Worm (Caenorhabditis elegans) whole organism, young adult: Measurements from ENCODE around the gene str-177.

Experiments
- B0336.3 ChIP-seq: fragments of 200-800 bp; sonication (Bioruptor generic); IDR thresholded peaks from 2 replicates; pipeline ENCODE4 v1.3.6; 2022; ENCODE audit warnings: missing genetic modification characterization, missing compliant biosample characterization
- C17E4.6 ChIP-seq: fragments of 200-800 bp; sonication (Bioruptor generic); IDR thresholded peaks from 2 replicates; pipeline ENCODE4 v1.3.6; 2022; ENCODE audit warnings: missing genetic modification reagents, missing genetic modification characterization, missing compliant biosample characterization
- F33H1.4 ChIP-seq: fragments of 200-800 bp; sonication (Bioruptor generic); IDR thresholded peaks from 2 replicates; pipeline ENCODE4 v1.3.6; 2022; ENCODE audit warnings: missing genetic modification reagents, missing genetic modification characterization, missing compliant biosample characterization
- pha-4 ChIP-seq: fragments of 150-350 bp; sonication (generic microtip); optimal IDR thresholded peaks from 2 replicates; lab custom pipeline; 2014; ENCODE audit warnings: missing biosample characterization, missing genetic modification reagents, missing genetic modification characterization
- snpc-1.1 ChIP-seq: sonication (generic microtip); optimal IDR thresholded peaks from 2 replicates; lab custom pipeline; 2017; ENCODE audit warnings: missing genetic modification characterization, mild to moderate bottlenecking, missing compliant biosample characterization, antibody characterized with exemption, moderate library complexity, missing genotype, missing genetic modification reagents; ENCODE audit not compliant: insufficient read depth
- unc-130 ChIP-seq: sonication (generic microtip); optimal IDR thresholded peaks from 2 replicates; lab custom pipeline; 2016; ENCODE audit warnings: missing genetic modification reagents, missing genetic modification characterization, missing compliant biosample characterization
- zfh-2 ChIP-seq: fragments of 200-800 bp; sonication (Bioruptor generic); conservative IDR thresholded peaks from 2 replicates; pipeline ENCODE4 v1.3.6; 2022; ENCODE audit warnings: missing genetic modification reagents, missing genetic modification characterization, missing compliant biosample characterization
- ztf-3 ChIP-seq: fragments of 200-800 bp; sonication (Bioruptor generic); optimal IDR thresholded peaks from 2 replicates; lab custom pipeline; 2018; ENCODE audit warnings: mild to moderate bottlenecking, missing genetic modification characterization, missing compliant biosample characterization

- TF ChIP-seq unc-130 (GFP tag; lab: Kevin White, UChicago) (no peak), snpc-1.1 (tag; lab: Kevin White, UChicago) (no peak), zfh-2 (GFP tag; lab: Robert Waterston, UW) (no peak), F33H1.4 (GFP tag; lab: Robert Waterston, UW) (no peak), ztf-3 (GFP tag; lab: Kevin White, UChicago) (no peak), pha-4 (tag; lab: Kevin White, UChicago) (no peak), C17E4.6 (GFP tag; lab: Robert Waterston, UW) (no peak), B0336.3 (GFP tag; lab: Robert Waterston, UW) (no peak)
Observed at ce11 chrV:9160224-9160886, 38.4 kb downstream of the str-177 start, which contains the start of gene col-144.
